Worm (Caenorhabditis elegans): ENCODE measurements around the gene act-1.

act-1 gene

DNA sequence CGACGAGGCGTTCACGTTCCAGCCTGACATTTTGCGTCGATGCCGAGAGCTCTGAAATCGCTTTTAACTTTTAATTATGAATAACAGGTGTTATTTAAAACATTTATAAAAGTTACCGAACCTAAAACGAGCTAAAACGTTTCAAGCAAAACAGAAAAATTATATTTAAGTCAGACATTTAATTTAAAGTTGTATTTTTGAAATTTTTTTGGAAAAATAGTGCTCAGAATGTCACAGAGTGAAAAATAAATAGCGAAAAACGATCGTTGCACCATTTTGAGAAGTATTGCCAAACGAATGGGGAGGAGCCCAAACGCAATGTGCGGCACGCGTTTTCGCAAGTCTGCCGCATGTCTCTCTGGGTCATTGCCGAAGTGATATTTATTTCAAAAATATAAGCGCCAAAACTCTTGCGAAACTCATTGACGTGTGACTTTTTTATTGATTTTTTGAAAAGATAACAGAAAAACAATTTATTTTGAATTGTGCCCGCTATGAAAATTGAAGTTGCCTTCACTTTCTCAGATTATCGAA, 32.3 kb downstream of the act-1 start, which contains the start of gene erfa-3:
Gene erfa-3, minus strand, starts transcription at position 51 of the 534 bp plus-strand sequence.
- TF ChIP-seq mep-1 (tag; optimal IDR thresholded peaks at IDR 0.05) (peak; percentile 68), nhr-28 (tag; optimal IDR thresholded peaks at IDR 0.05) (peak; percentile 26), lin-13 (tag; optimal IDR thresholded peaks at IDR 0.05) (peak; percentile 69), snpc-4 (tag; optimal IDR thresholded peaks at IDR 0.05) (no peak), nhr-237 (tag; optimal IDR thresholded peaks at IDR 0.05) (no peak), lsy-2 (tag; optimal IDR thresholded peaks at IDR 0.05) (peak; percentile 33), lin-32 (GFP tag; optimal IDR thresholded peaks at IDR 0.05) (no peak), hlh-1 (tag; optimal IDR thresholded peaks at IDR 0.05) (peak; percentile 58), elt-1 (tag; optimal IDR thresholded peaks at IDR 0.05; ENCODE audit: borderline replicate concordance, insufficient read depth) (peak; percentile 37), tbx-8 (GFP tag; optimal IDR thresholded peaks at IDR 0.05) (peak; percentile 47), nhr-2 (tag; optimal IDR thresholded peaks at IDR 0.05) (no peak), sem-2 (GFP tag; optimal IDR thresholded peaks at IDR 0.05) (peak; percentile 52), blmp-1 (tag; optimal IDR thresholded peaks at IDR 0.05) (no peak), bed-3 (GFP tag; optimal IDR thresholded peaks at IDR 0.05) (peak; percentile 65), ztf-11 (tag; optimal IDR thresholded peaks at IDR 0.05) (peak; percentile 82), sptf-1 (tag; optimal IDR thresholded peaks at IDR 0.05) (peak; percentile 90), cnd-1 (tag; optimal IDR thresholded peaks at IDR 0.05) (peak; percentile 50), unc-39 (tag; optimal IDR thresholded peaks at IDR 0.05) (no peak), unc-62 (GFP tag; optimal IDR thresholded peaks at IDR 0.05) (no peak), ceh-83 (GFP tag; optimal IDR thresholded peaks at IDR 0.05) (peak; percentile 88), ceh-43 (GFP tag; optimal IDR thresholded peaks at IDR 0.05) (peak; percentile 84), ham-2 (GFP tag; optimal IDR thresholded peaks at IDR 0.05) (peak; percentile 28), ces-1 (GFP tag; optimal IDR thresholded peaks at IDR 0.05) (peak; percentile 13), M03D4.4 (tag; optimal IDR thresholded peaks at IDR 0.05) (peak; percentile 86), pha-4 (tag; optimal IDR thresholded peaks at IDR 0.05) (peak; percentile 53), zip-8 (tag; optimal IDR thresholded peaks at IDR 0.05) (no peak), mab-5 (tag; optimal IDR thresholded peaks at IDR 0.05) (no peak), drap-1 (GFP tag; optimal IDR thresholded peaks at IDR 0.05) (peak; percentile 65), unc-120 (tag; optimal IDR thresholded peaks at IDR 0.05; ENCODE audit: poor library complexity, severe bottlenecking) (peak; percentile 79), nhr-12 (tag; optimal IDR thresholded peaks at IDR 0.05) (peak; percentile 12), ceh-39 (tag; optimal IDR thresholded peaks at IDR 0.05) (no peak), nhr-76 (tag; optimal IDR thresholded peaks at IDR 0.05) (peak; percentile 79), elt-3 (tag; optimal IDR thresholded peaks at IDR 0.05) (no peak), flh-1 (GFP tag; optimal IDR thresholded peaks at IDR 0.05) (no peak), mls-2 (tag; optimal IDR thresholded peaks at IDR 0.05) (peak; percentile 88)

ce11 chrV:11113607-11114006, 32.8 kb downstream of the act-1 start, which contains the start of gene math-33:
Gene math-33, plus strand, starts transcription at chrV:11113907.
- no peak for TF ChIP-seq ceh-39 (tag; optimal IDR thresholded peaks at IDR 0.05)
- no peak for TF ChIP-seq pha-4 (tag; optimal IDR thresholded peaks at IDR 0.05)
- TF ChIP-seq lin-13 (tag; optimal IDR thresholded peaks at IDR 0.05), result no peak
- no peak for TF ChIP-seq unc-62 (GFP tag; optimal IDR thresholded peaks at IDR 0.05)
- TF ChIP-seq elt-3 (tag; optimal IDR thresholded peaks at IDR 0.05), result no peak
- no peak for TF ChIP-seq lsy-2 (tag; optimal IDR thresholded peaks at IDR 0.05)
- no peak for TF ChIP-seq ceh-83 (GFP tag; optimal IDR thresholded peaks at IDR 0.05)
- no peak for TF ChIP-seq ham-2 (GFP tag; optimal IDR thresholded peaks at IDR 0.05)
- TF ChIP-seq mep-1 (tag; optimal IDR thresholded peaks at IDR 0.05), result no peak
- TF ChIP-seq zip-8 (tag; optimal IDR thresholded peaks at IDR 0.05), result no peak
- TF ChIP-seq nhr-76 (tag; optimal IDR thresholded peaks at IDR 0.05), result no peak
- TF ChIP-seq drap-1 (GFP tag; optimal IDR thresholded peaks at IDR 0.05), result no peak
- no peak for TF ChIP-seq unc-39 (tag; optimal IDR thresholded peaks at IDR 0.05)

- TF ChIP-seq ceh-83 (GFP tag; optimal IDR thresholded peaks at IDR 0.05) (no peak), bed-3 (GFP tag; optimal IDR thresholded peaks at IDR 0.05) (no peak), ztf-11 (tag; optimal IDR thresholded peaks at IDR 0.05) (no peak), pha-4 (tag; optimal IDR thresholded peaks at IDR 0.05) (no peak), nhr-237 (tag; optimal IDR thresholded peaks at IDR 0.05) (no peak), mab-5 (tag; optimal IDR thresholded peaks at IDR 0.05) (no peak), blmp-1 (tag; optimal IDR thresholded peaks at IDR 0.05) (no peak), unc-62 (GFP tag; optimal IDR thresholded peaks at IDR 0.05) (no peak), M03D4.4 (tag; optimal IDR thresholded peaks at IDR 0.05) (no peak), flh-1 (GFP tag; optimal IDR thresholded peaks at IDR 0.05) (no peak), lsy-2 (tag; optimal IDR thresholded peaks at IDR 0.05) (no peak), ces-1 (GFP tag; optimal IDR thresholded peaks at IDR 0.05) (no peak), tbx-8 (GFP tag; optimal IDR thresholded peaks at IDR 0.05) (no peak)
These were observed 37.4 kb downstream of the act-1 start for ce11 chrV:11118179-11118725.
